Fruit fly (Drosophila melanogaster) whole organism, wandering third instar larva: ENCODE results near the gene TwdlK.

Experiments
- Dif ChIP-seq: fragments of 200-275, 200-300 bp; sonication (Bioruptor generic); optimal IDR thresholded peaks from 2 replicates; lab custom pipeline; 2018; ENCODE audit warnings: missing biosample characterization, missing genetic modification characterization; ENCODE audit not compliant: partially characterized antibody
- Myc ChIP-seq: fragments of >200 bp; optimal IDR thresholded peaks from 2 replicates; lab custom pipeline; 2017
- Sp1 ChIP-seq: fragments of 200-800 bp; sonication (Bioruptor generic); optimal IDR thresholded peaks from 3 replicates; lab custom pipeline; 2019; ENCODE audit warnings: missing biosample characterization, mild to moderate bottlenecking, missing genetic modification characterization, moderate library complexity
- Vsx2 ChIP-seq: fragments of 200-300, 225-300 bp; sonication (Bioruptor generic); optimal IDR thresholded peaks from 2 replicates; lab custom pipeline; 2018; ENCODE audit warnings: missing biosample characterization, missing genetic modification characterization; ENCODE audit not compliant: partially characterized antibody
- brk ChIP-seq: fragments of 200-800 bp; sonication (Bioruptor generic); optimal IDR thresholded peaks from 2 replicates; lab custom pipeline; 2016; ENCODE audit warnings: missing biosample characterization, mild to moderate bottlenecking, missing genetic modification characterization
- dsf ChIP-seq: sonication (Bioruptor generic); optimal IDR thresholded peaks from 2 replicates; lab custom pipeline; 2016; ENCODE audit warnings: missing biosample characterization, missing genetic modification characterization, borderline replicate concordance
- h ChIP-seq: fragments of 200-800 bp; sonication (Bioruptor generic); optimal IDR thresholded peaks from 3 replicates; lab custom pipeline; 2016; ENCODE audit warnings: missing biosample characterization, mild to moderate bottlenecking, missing genetic modification characterization
- pan ChIP-seq: fragments of >200 bp; optimal IDR thresholded peaks from 2 replicates; lab custom pipeline; 2017
- tai ChIP-seq: sonication (Bioruptor generic); optimal IDR thresholded peaks from 2 replicates; lab custom pipeline; 2016; ENCODE audit warnings: missing biosample characterization, missing genetic modification characterization
- usp ChIP-seq: fragments of >200 bp; optimal IDR thresholded peaks from 2 replicates; lab custom pipeline; 2017; ENCODE audit warnings: missing biosample characterization, missing genetic modification characterization
- woc ChIP-seq: sonication (Bioruptor generic); optimal IDR thresholded peaks from 2 replicates; lab custom pipeline; 2016; ENCODE audit warnings: missing biosample characterization, mild to moderate bottlenecking, missing genetic modification characterization

DNA sequence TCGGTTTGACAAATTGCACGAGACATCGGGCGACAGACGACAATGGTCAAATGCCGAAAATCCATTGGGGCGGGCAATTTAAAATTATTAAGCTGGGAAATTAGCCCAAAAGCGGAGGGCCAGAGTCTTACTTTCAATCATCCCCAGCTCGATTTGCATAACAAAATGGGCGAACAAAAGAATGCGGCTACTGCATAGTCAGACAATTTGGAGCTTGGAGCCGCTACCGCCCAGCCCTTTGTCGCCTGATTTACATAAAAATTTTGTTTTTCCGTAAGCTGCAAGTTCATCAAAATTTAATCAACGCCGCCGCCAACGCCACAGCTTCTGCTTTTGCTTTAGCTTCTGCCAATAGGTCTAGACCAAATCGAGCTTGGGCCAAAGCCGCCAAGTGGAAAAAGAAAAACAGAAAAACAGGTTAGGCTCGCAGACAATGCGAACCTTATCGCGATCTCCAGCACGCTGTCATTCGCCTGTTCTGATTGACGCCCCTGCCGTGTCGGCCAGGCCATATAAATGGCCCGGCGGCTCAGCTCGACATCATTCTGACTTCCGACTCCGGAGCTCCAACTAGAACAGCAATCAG, 2.9 kb upstream of the TwdlK start, which contains the start of gene TwdlN:
- no peak for TF ChIP-seq h (GFP tag; lab: Kevin White, UChicago)
- no peak for TF ChIP-seq Dif (GFP tag; lab: Kevin White, UChicago)
- TF ChIP-seq woc, result no peak
- TF ChIP-seq Myc (lab: Kevin White, UChicago), result no peak
- no peak for TF ChIP-seq usp (GFP tag; lab: Kevin White, UChicago)
- TF ChIP-seq brk (GFP tag; lab: Kevin White, UChicago), result no peak
- TF ChIP-seq Vsx2 (GFP tag; lab: Kevin White, UChicago), result no peak
- TF ChIP-seq dsf (GFP tag; lab: Kevin White, UChicago), result no peak
- TF ChIP-seq tai (GFP tag; lab: Kevin White, UChicago), result no peak
- no peak for TF ChIP-seq pan
- no peak for TF ChIP-seq Sp1
